Worm (Caenorhabditis elegans): ENCODE results near the gene lfi-1.

Gene lfi-1

ce11 chrX:4998875-4999274 lies 22.2 kb downstream of the lfi-1 start, which contains the start of gene set-30:
set-30 (plus strand) TSS chrX:4999270.
- TF ChIP-seq unc-120 (tag; optimal IDR thresholded peaks at IDR 0.05; ENCODE audit: poor library complexity, severe bottlenecking) = peak; percentile 50
- TF ChIP-seq ztf-11 (tag; optimal IDR thresholded peaks at IDR 0.05) = no peak
- TF ChIP-seq drap-1 (GFP tag; optimal IDR thresholded peaks at IDR 0.05) = peak; percentile 4
- peak; percentile 71 for TF ChIP-seq hlh-1 (tag; optimal IDR thresholded peaks at IDR 0.05)
- no peak for TF ChIP-seq nhr-237 (tag; optimal IDR thresholded peaks at IDR 0.05)
- TF ChIP-seq nhr-28 (tag; optimal IDR thresholded peaks at IDR 0.05) = no peak
- TF ChIP-seq unc-39 (tag; optimal IDR thresholded peaks at IDR 0.05) = no peak
- TF ChIP-seq nhr-76 (tag; optimal IDR thresholded peaks at IDR 0.05) = no peak
- no peak for TF ChIP-seq mab-5 (tag; optimal IDR thresholded peaks at IDR 0.05)
- no peak for TF ChIP-seq ces-1 (GFP tag; optimal IDR thresholded peaks at IDR 0.05)
- TF ChIP-seq snpc-4 (tag; optimal IDR thresholded peaks at IDR 0.05) = no peak
- no peak for TF ChIP-seq tbx-8 (GFP tag; optimal IDR thresholded peaks at IDR 0.05)
- TF ChIP-seq M03D4.4 (tag; optimal IDR thresholded peaks at IDR 0.05) = peak; percentile 28
- no peak for TF ChIP-seq ceh-39 (tag; optimal IDR thresholded peaks at IDR 0.05)
- TF ChIP-seq nhr-12 (tag; optimal IDR thresholded peaks at IDR 0.05) = no peak
- TF ChIP-seq cnd-1 (tag; optimal IDR thresholded peaks at IDR 0.05) = peak; percentile 7

DNA sequence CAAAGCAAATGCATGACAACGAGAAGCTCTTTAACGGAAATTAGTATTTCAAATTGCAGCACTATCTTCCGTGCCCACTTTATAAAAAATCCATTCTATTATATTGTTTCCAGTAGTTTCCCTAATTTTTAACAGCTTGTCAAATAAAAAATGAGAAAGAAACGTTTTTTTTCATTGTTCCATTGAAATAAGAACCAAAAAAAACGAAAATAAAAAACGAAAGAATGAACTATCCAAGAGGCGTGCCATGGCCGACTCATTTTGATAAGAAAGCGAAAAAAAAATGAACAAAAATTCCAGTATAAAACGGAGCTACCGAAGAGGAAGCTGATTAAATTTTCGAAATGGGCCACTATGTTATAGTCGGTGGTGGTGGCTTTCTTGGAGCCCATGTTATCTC lies 28.3 kb downstream of the lfi-1 start, which contains the start of gene hsd-2:
hsd-2 (plus strand) TSS at position 301 of the 400 bp plus-strand sequence.
- no peak for TF ChIP-seq ceh-43 (GFP tag; optimal IDR thresholded peaks at IDR 0.05)
- no peak for TF ChIP-seq pha-4 (tag; optimal IDR thresholded peaks at IDR 0.05)
- TF ChIP-seq drap-1 (GFP tag; optimal IDR thresholded peaks at IDR 0.05) = no peak
- no peak for TF ChIP-seq ham-2 (GFP tag; optimal IDR thresholded peaks at IDR 0.05)
- no peak for TF ChIP-seq ztf-11 (tag; optimal IDR thresholded peaks at IDR 0.05)
- TF ChIP-seq flh-1 (GFP tag; optimal IDR thresholded peaks at IDR 0.05) = no peak
- no peak for TF ChIP-seq mep-1 (tag; optimal IDR thresholded peaks at IDR 0.05)
- TF ChIP-seq ceh-83 (GFP tag; optimal IDR thresholded peaks at IDR 0.05) = no peak
- TF ChIP-seq ces-1 (GFP tag; optimal IDR thresholded peaks at IDR 0.05) = no peak
- TF ChIP-seq sem-2 (GFP tag; optimal IDR thresholded peaks at IDR 0.05) = no peak
- no peak for TF ChIP-seq nhr-12 (tag; optimal IDR thresholded peaks at IDR 0.05)
- TF ChIP-seq lin-32 (GFP tag; optimal IDR thresholded peaks at IDR 0.05) = no peak
- TF ChIP-seq snpc-4 (tag; optimal IDR thresholded peaks at IDR 0.05) = no peak
- TF ChIP-seq tbx-8 (GFP tag; optimal IDR thresholded peaks at IDR 0.05) = no peak
- no peak for TF ChIP-seq lin-13 (tag; optimal IDR thresholded peaks at IDR 0.05)
- TF ChIP-seq unc-39 (tag; optimal IDR thresholded peaks at IDR 0.05) = no peak
- TF ChIP-seq M03D4.4 (tag; optimal IDR thresholded peaks at IDR 0.05) = no peak
- no peak for TF ChIP-seq mab-5 (tag; optimal IDR thresholded peaks at IDR 0.05)

DNA sequence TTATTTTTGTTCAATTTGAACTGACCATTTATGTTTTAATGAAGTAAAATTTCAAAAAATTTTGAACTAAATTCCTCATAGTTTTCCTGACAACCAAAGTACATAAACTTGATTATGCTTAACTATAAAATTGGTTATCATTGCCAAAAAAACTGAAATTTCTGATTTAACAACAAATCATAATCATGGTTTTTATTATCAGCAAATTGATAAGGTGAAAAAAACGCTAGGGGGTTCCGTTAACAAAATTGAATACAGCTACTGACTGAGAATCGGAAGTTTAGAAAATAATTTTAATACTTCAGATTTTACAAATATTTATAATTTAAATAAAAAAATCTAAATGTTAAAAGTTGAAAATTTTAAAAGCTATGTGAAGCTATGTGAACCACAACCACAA lies 30.3 kb downstream of the lfi-1 start:
- no peak for TF ChIP-seq nhr-28 (tag; optimal IDR thresholded peaks at IDR 0.05)
- TF ChIP-seq ztf-11 (tag; optimal IDR thresholded peaks at IDR 0.05) = no peak
- no peak for TF ChIP-seq pha-4 (tag; optimal IDR thresholded peaks at IDR 0.05)
- TF ChIP-seq lsy-2 (tag; optimal IDR thresholded peaks at IDR 0.05) = no peak
- TF ChIP-seq ces-1 (GFP tag; optimal IDR thresholded peaks at IDR 0.05) = no peak
- no peak for TF ChIP-seq sptf-1 (tag; optimal IDR thresholded peaks at IDR 0.05)
- no peak for TF ChIP-seq elt-3 (tag; optimal IDR thresholded peaks at IDR 0.05)
- TF ChIP-seq drap-1 (GFP tag; optimal IDR thresholded peaks at IDR 0.05) = no peak
- TF ChIP-seq mls-2 (tag; optimal IDR thresholded peaks at IDR 0.05) = no peak
- no peak for TF ChIP-seq bed-3 (GFP tag; optimal IDR thresholded peaks at IDR 0.05)
- TF ChIP-seq mab-5 (tag; optimal IDR thresholded peaks at IDR 0.05) = no peak
- TF ChIP-seq nhr-76 (tag; optimal IDR thresholded peaks at IDR 0.05) = no peak
- TF ChIP-seq ham-2 (GFP tag; optimal IDR thresholded peaks at IDR 0.05) = no peak
- TF ChIP-seq blmp-1 (tag; optimal IDR thresholded peaks at IDR 0.05) = no peak
- TF ChIP-seq ceh-83 (GFP tag; optimal IDR thresholded peaks at IDR 0.05) = no peak
- TF ChIP-seq lin-32 (GFP tag; optimal IDR thresholded peaks at IDR 0.05) = no peak
- TF ChIP-seq zip-8 (tag; optimal IDR thresholded peaks at IDR 0.05) = no peak
- no peak for TF ChIP-seq hlh-1 (tag; optimal IDR thresholded peaks at IDR 0.05)
- TF ChIP-seq M03D4.4 (tag; optimal IDR thresholded peaks at IDR 0.05) = no peak
- no peak for TF ChIP-seq lin-13 (tag; optimal IDR thresholded peaks at IDR 0.05)

- no peak for TF ChIP-seq drap-1 (GFP tag; optimal IDR thresholded peaks at IDR 0.05)
- no peak for TF ChIP-seq ces-1 (GFP tag; optimal IDR thresholded peaks at IDR 0.05)
- TF ChIP-seq zip-8 (tag; optimal IDR thresholded peaks at IDR 0.05) = no peak
- TF ChIP-seq unc-120 (tag; optimal IDR thresholded peaks at IDR 0.05; ENCODE audit: poor library complexity, severe bottlenecking) = no peak
- TF ChIP-seq sem-2 (GFP tag; optimal IDR thresholded peaks at IDR 0.05) = no peak
- TF ChIP-seq unc-39 (tag; optimal IDR thresholded peaks at IDR 0.05) = no peak
- no peak for TF ChIP-seq sptf-1 (tag; optimal IDR thresholded peaks at IDR 0.05)
- TF ChIP-seq ceh-43 (GFP tag; optimal IDR thresholded peaks at IDR 0.05) = no peak
- TF ChIP-seq elt-3 (tag; optimal IDR thresholded peaks at IDR 0.05) = no peak
These were observed 32.4 kb downstream of the lfi-1 start, which contains the start of gene hsd-3 for ce11 chrX:5009000-5009399. hsd-3 (plus strand) TSS chrX:5009300.

All from whole organism, mixed stage, embryonic.